Fruit fly (Drosophila melanogaster) whole organism, adult: ENCODE measurements around the gene RhoGEF3.
A peak's percentile ranks its signal among the peaks of the same experiment; 100 is the strongest.

ENCODE experiments used
- CG12768 ChIP-seq: fragments of 200-800 bp; sonication (Bioruptor generic); optimal IDR thresholded peaks from 2 replicates; lab custom pipeline; 2017; ENCODE audit warnings: missing biosample characterization, missing genetic modification characterization, mild to moderate bottlenecking, moderate library complexity, missing genetic modification reagents
- CG14711 ChIP-seq: fragments of 200-800 bp; sonication (Bioruptor generic); optimal IDR thresholded peaks from 2 replicates; lab custom pipeline; 2018; ENCODE audit warnings: missing biosample characterization, mild to moderate bottlenecking, missing genetic modification characterization, moderate library complexity
- CG33017 ChIP-seq: fragments of 200-800 bp; sonication (Bioruptor generic); optimal IDR thresholded peaks from 2 replicates; lab custom pipeline; 2018; ENCODE audit warnings: missing biosample characterization, mild to moderate bottlenecking, missing genetic modification characterization, moderate library complexity
- CG5204 ChIP-seq: fragments of 200-800 bp; sonication (Bioruptor generic); optimal IDR thresholded peaks from 2 replicates; lab custom pipeline; 2016; ENCODE audit warnings: missing biosample characterization, missing genetic modification characterization
- CG7101 ChIP-seq: fragments of 200-800 bp; sonication (Bioruptor generic); optimal IDR thresholded peaks from 2 replicates; lab custom pipeline; 2018; ENCODE audit warnings: missing biosample characterization, mild to moderate bottlenecking, missing genetic modification characterization, moderate library complexity
- Crg-1 ChIP-seq: fragments of 200-800 bp; sonication (Bioruptor generic); optimal IDR thresholded peaks from 2 replicates; lab custom pipeline; 2016; ENCODE audit warnings: missing biosample characterization, missing genetic modification characterization
- Mnt ChIP-seq: fragments of 200-800 bp; sonication (Bioruptor generic); optimal IDR thresholded peaks from 2 replicates; lab custom pipeline; 2016; ENCODE audit warnings: missing biosample characterization, mild to moderate bottlenecking, missing genetic modification characterization
- cic ChIP-seq: fragments of 200-800 bp; sonication (Bioruptor generic); optimal IDR thresholded peaks from 2 replicates; lab custom pipeline; 2017; ENCODE audit warnings: missing biosample characterization, mild to moderate bottlenecking, missing genetic modification characterization, moderate library complexity
- cnc ChIP-seq, 2 experiments: fragments of >200 bp; optimal IDR thresholded peaks; 2 replicates each; lab custom pipeline; 2017
- kay ChIP-seq: fragments of 200-800 bp; sonication (Bioruptor generic); peaks from one replicate; lab custom pipeline; 2016; ENCODE audit warnings: missing biosample characterization, missing genetic modification characterization, borderline replicate concordance
- pad ChIP-seq: fragments of 200-800 bp; sonication (Bioruptor generic); optimal IDR thresholded peaks from 3 replicates; lab custom pipeline; 2017; ENCODE audit warnings: missing biosample characterization, missing genetic modification characterization, mild to moderate bottlenecking, moderate library complexity, missing genetic modification reagents
- toe ChIP-seq: fragments of 200-800 bp; sonication (Bioruptor generic); optimal IDR thresholded peaks from 2 replicates; lab custom pipeline; 2016; ENCODE audit warnings: missing biosample characterization, missing genetic modification characterization

DNA sequence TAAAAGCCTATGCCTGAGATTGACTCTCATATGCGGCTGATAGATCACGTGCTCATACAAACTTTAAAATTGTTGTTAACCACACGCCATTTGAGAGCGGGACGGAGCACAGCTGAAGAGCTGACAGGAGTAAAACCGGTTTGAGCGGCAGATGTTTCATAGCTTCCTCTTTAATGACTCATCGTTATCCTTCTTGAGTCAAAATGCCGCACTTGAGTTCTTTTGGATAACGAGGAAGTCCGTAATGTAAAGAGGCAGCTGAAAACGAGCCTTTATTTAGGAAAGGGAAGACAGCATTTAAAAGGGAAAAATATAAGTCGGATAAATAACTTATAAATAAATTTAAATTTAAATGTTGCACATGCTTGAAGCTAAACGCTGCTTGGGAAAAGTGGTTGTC is 20.0 kb downstream of the RhoGEF3 start:
- TF ChIP-seq CG5204 (no peak), cic (no peak), cnc (optimal IDR thresholded peaks at IDR 0.05; lab: Kevin White, UChicago) (no peak), kay (GFP tag; lab: Kevin White, UChicago) (peak; percentile 24), CG14711 (tag; lab: Kevin White, UChicago) (no peak), CG33017 (no peak), pad (GFP tag; lab: Kevin White, UChicago) (no peak), toe (GFP tag; lab: Kevin White, UChicago) (no peak), Mnt (no peak), Crg-1 (GFP tag; lab: Kevin White, UChicago) (no peak), CG12768 (GFP tag; lab: Kevin White, UChicago) (no peak), CG7101 (no peak)
